Worm (Caenorhabditis elegans): ENCODE results near the gene ceh-84.
"Not testable (repeated sequence)": the region's sequence is repeated elsewhere in the genome, so short reads cannot be mapped to it uniquely, and the experiment has no call there.

The ceh-84 gene

DNA sequence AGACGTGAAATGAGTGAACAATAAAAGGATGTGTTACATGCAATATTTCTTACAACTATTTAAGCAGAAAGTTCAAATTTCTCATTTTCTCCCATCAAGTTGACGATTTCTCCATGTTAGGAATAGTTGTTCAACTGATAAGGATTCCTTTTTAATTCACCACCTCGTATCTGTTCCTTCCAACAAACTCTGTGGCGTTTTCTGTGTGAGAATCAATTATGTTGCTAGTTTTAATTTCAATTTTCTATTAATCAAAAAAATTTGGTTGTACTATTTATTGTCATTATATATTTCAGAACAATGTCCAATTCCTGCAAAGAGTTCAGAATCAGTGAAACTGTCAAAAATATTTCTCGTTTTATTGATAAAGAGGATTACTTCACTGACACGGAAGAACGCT is 11.6 kb downstream of the ceh-84 start, which contains the start of gene math-44:
math-44 (plus strand) TSS at position 301 of the 400 bp plus-strand sequence.
- TF ChIP-seq nhr-2 (tag; optimal IDR thresholded peaks at IDR 0.05) (no peak), elt-3 (tag; optimal IDR thresholded peaks at IDR 0.05) (no peak), ceh-39 (tag; optimal IDR thresholded peaks at IDR 0.05) (no peak), nhr-28 (tag; optimal IDR thresholded peaks at IDR 0.05) (no peak)

ce11 chrII:1986979-1987378 is 13.6 kb downstream of the ceh-84 start, which contains the start of gene Y16E11A.4:
Gene Y16E11A.4, plus strand, starts transcription at chrII:1987279.
- TF ChIP-seq nhr-2 (tag; optimal IDR thresholded peaks at IDR 0.05) = no peak
- TF ChIP-seq zip-8 (tag; optimal IDR thresholded peaks at IDR 0.05) = no peak
- no peak for TF ChIP-seq flh-1 (GFP tag; optimal IDR thresholded peaks at IDR 0.05)
- no peak for TF ChIP-seq ceh-39 (tag; optimal IDR thresholded peaks at IDR 0.05)
- no peak for TF ChIP-seq drap-1 (GFP tag; optimal IDR thresholded peaks at IDR 0.05)
- no peak for TF ChIP-seq sptf-1 (tag; optimal IDR thresholded peaks at IDR 0.05)
- no peak for TF ChIP-seq blmp-1 (tag; optimal IDR thresholded peaks at IDR 0.05)
- TF ChIP-seq ceh-83 (GFP tag; optimal IDR thresholded peaks at IDR 0.05) = no peak
- TF ChIP-seq hlh-1 (tag; optimal IDR thresholded peaks at IDR 0.05) = no peak
- no peak for TF ChIP-seq ham-2 (GFP tag; optimal IDR thresholded peaks at IDR 0.05)
- no peak for TF ChIP-seq nhr-237 (tag; optimal IDR thresholded peaks at IDR 0.05)
- TF ChIP-seq ces-1 (GFP tag; optimal IDR thresholded peaks at IDR 0.05) = no peak
- TF ChIP-seq bed-3 (GFP tag; optimal IDR thresholded peaks at IDR 0.05) = no peak
- TF ChIP-seq ztf-11 (tag; optimal IDR thresholded peaks at IDR 0.05) = no peak
- TF ChIP-seq mls-2 (tag; optimal IDR thresholded peaks at IDR 0.05) = no peak
- no peak for TF ChIP-seq sem-2 (GFP tag; optimal IDR thresholded peaks at IDR 0.05)
- TF ChIP-seq elt-3 (tag; optimal IDR thresholded peaks at IDR 0.05) = no peak
- TF ChIP-seq tbx-8 (GFP tag; optimal IDR thresholded peaks at IDR 0.05) = no peak

- not testable (repeated sequence) for TF ChIP-seq pha-4 (tag; optimal IDR thresholded peaks at IDR 0.05); unc-120 (tag; optimal IDR thresholded peaks at IDR 0.05; ENCODE audit: poor library complexity, severe bottlenecking); elt-3 (tag; optimal IDR thresholded peaks at IDR 0.05)
Measured at ce11 chrII:1955568-1955967, 45.1 kb downstream of the ceh-84 start, which contains the start of gene math-49. Gene math-49, minus strand, starts transcription at chrII:1955668.

Measured in whole organism, mixed stage, embryonic.